Fruit fly (Drosophila melanogaster) whole organism, embryonic: ENCODE data around the gene CG9518.

Source experiments
- Atf3 ChIP-seq: fragments of 200-800 bp; sonication (Bioruptor generic); optimal IDR thresholded peaks from 3 replicates; lab custom pipeline; 2016; ENCODE audit warnings: missing biosample characterization, missing genetic modification characterization
- CG11085 ChIP-seq: fragments of 200-800 bp; sonication (Bioruptor generic); IDR thresholded peaks from 2 replicates; pipeline ENCODE4 v1.3.6; 2022; ENCODE audit warnings: missing biosample characterization, missing genetic modification characterization
- CG11695 ChIP-seq: fragments of 200-800 bp; sonication (Bioruptor generic); IDR thresholded peaks from 3 replicates; pipeline ENCODE4 v1.3.6; 2022; ENCODE audit warnings: missing biosample characterization, missing genetic modification characterization
- CG11723 ChIP-seq: fragments of 200-800 bp; sonication (Bioruptor generic); optimal IDR thresholded peaks from 2 replicates; lab custom pipeline; 2017; ENCODE audit warnings: missing biosample characterization, mild to moderate bottlenecking, missing genetic modification characterization
- CG12391 ChIP-seq: fragments of 200-800 bp; sonication (Bioruptor generic); optimal IDR thresholded peaks from 3 replicates; lab custom pipeline; 2018; ENCODE audit warnings: missing biosample characterization, mild to moderate bottlenecking, missing genetic modification characterization, moderate library complexity
- CG13296 ChIP-seq: fragments of 200-800 bp; sonication (Bioruptor generic); optimal IDR thresholded peaks from 3 replicates; lab custom pipeline; 2018; ENCODE audit warnings: missing biosample characterization, mild to moderate bottlenecking, missing genetic modification characterization
- CG13624 ChIP-seq: fragments of 200-800 bp; sonication (Bioruptor generic); optimal IDR thresholded peaks from 2 replicates; lab custom pipeline; 2016; ENCODE audit warnings: missing biosample characterization, missing genetic modification characterization
- CG14441 ChIP-seq: fragments of 200-800 bp; sonication (Bioruptor generic); IDR thresholded peaks from 2 replicates; pipeline ENCODE4 v1.3.6; 2022; ENCODE audit warnings: missing biosample characterization, missing genetic modification characterization
- CG17359 ChIP-seq: fragments of 200-800 bp; sonication (Bioruptor generic); optimal IDR thresholded peaks from 3 replicates; lab custom pipeline; 2018; ENCODE audit warnings: missing biosample characterization, mild to moderate bottlenecking, missing genetic modification characterization, moderate library complexity
- CG17829 ChIP-seq: fragments of 200-800 bp; optimal IDR thresholded peaks from 2 replicates; lab custom pipeline; 2019; ENCODE audit warnings: missing biosample characterization, mild to moderate bottlenecking, missing genetic modification characterization, moderate library complexity
- CG2120 ChIP-seq: fragments of 200-800 bp; sonication (Bioruptor generic); optimal IDR thresholded peaks from 3 replicates; lab custom pipeline; 2016; ENCODE audit warnings: missing biosample characterization, missing genetic modification characterization
- CG2202 ChIP-seq: fragments of 200-800 bp; sonication (Bioruptor generic); optimal IDR thresholded peaks from 2 replicates; lab custom pipeline; 2018; ENCODE audit warnings: missing biosample characterization, mild to moderate bottlenecking, missing genetic modification characterization
- CG31441 ChIP-seq: fragments of 200-800 bp; sonication (Bioruptor generic); IDR thresholded peaks from 2 replicates; pipeline ENCODE4 v1.3.6; 2022; ENCODE audit warnings: missing biosample characterization, missing genetic modification characterization
- CG3163 ChIP-seq: fragments of 200-800 bp; sonication (Bioruptor generic); optimal IDR thresholded peaks from 3 replicates; lab custom pipeline; 2016; ENCODE audit warnings: missing biosample characterization, missing genetic modification characterization
- CG3995 ChIP-seq: fragments of 200-800 bp; sonication (Bioruptor generic); optimal IDR thresholded peaks from 3 replicates; lab custom pipeline; 2016; ENCODE audit warnings: missing biosample characterization, missing genetic modification characterization
- CG6175 ChIP-seq: fragments of 200-800 bp; sonication (Bioruptor generic); IDR thresholded peaks from 3 replicates; pipeline ENCODE4 v1.3.6; 2022; ENCODE audit warnings: missing biosample characterization, missing genetic modification characterization
- CG7271 ChIP-seq: fragments of 200-800 bp; sonication (Bioruptor generic); optimal IDR thresholded peaks from 2 replicates; lab custom pipeline; 2018; ENCODE audit warnings: missing biosample characterization, mild to moderate bottlenecking, missing genetic modification characterization, moderate library complexity
- CG7928 ChIP-seq: fragments of 200-800 bp; sonication (Bioruptor generic); optimal IDR thresholded peaks from 2 replicates; lab custom pipeline; 2017; ENCODE audit warnings: missing biosample characterization, mild to moderate bottlenecking, missing genetic modification characterization
- CG9609 ChIP-seq: fragments of 200-800 bp; sonication (Bioruptor generic); optimal IDR thresholded peaks from 3 replicates; lab custom pipeline; 2016; ENCODE audit warnings: missing biosample characterization, missing genetic modification characterization
- CG9817 ChIP-seq: fragments of 200-800 bp; sonication (Bioruptor generic); optimal IDR thresholded peaks from 2 replicates; lab custom pipeline; 2018; ENCODE audit warnings: missing biosample characterization, mild to moderate bottlenecking, missing genetic modification characterization, moderate library complexity
- CHES-1-like ChIP-seq: fragments of 200-800 bp; sonication (Bioruptor generic); optimal IDR thresholded peaks from 2 replicates; lab custom pipeline; 2016; ENCODE audit warnings: missing biosample characterization, missing genetic modification characterization
- D19B ChIP-seq: fragments of 200-800 bp; sonication (Bioruptor generic); optimal IDR thresholded peaks from 2 replicates; lab custom pipeline; 2017; ENCODE audit warnings: missing biosample characterization, mild to moderate bottlenecking, missing genetic modification characterization
- Deaf1 ChIP-seq: fragments of 200-800 bp; optimal IDR thresholded peaks from 3 replicates; lab custom pipeline; 2019; ENCODE audit warnings: missing biosample characterization, mild to moderate bottlenecking, missing genetic modification characterization, moderate library complexity
- Dip2 ChIP-seq: fragments of 200-800 bp; sonication (Bioruptor generic); IDR thresholded peaks from 2 replicates; pipeline ENCODE4 v1.3.6; 2022; ENCODE audit warnings: missing biosample characterization, missing genetic modification characterization
- Doc3 ChIP-seq: fragments of 200-800 bp; sonication (Bioruptor generic); IDR thresholded peaks from 3 replicates; pipeline ENCODE4 v1.3.6; 2022; ENCODE audit warnings: missing biosample characterization, missing genetic modification characterization; ENCODE audit not compliant: partially characterized antibody
- HHEX ChIP-seq: fragments of 200-800 bp; sonication (Bioruptor generic); optimal IDR thresholded peaks from 3 replicates; lab custom pipeline; 2017; ENCODE audit warnings: missing biosample characterization, mild to moderate bottlenecking, missing genetic modification characterization, missing genetic modification reagents
- Myb ChIP-seq: fragments of 200-800 bp; sonication (Bioruptor generic); optimal IDR thresholded peaks from 2 replicates; lab custom pipeline; 2016; ENCODE audit warnings: missing biosample characterization, missing genetic modification characterization
- NFAT ChIP-seq: fragments of 200-800 bp; sonication (Bioruptor generic); IDR thresholded peaks from 2 replicates; pipeline ENCODE4 v1.3.6; 2022; ENCODE audit warnings: missing biosample characterization, missing genetic modification characterization
- Pdp1 ChIP-seq, 2 experiments: fragments of 200-800 bp; sonication (Bioruptor generic); optimal IDR thresholded peaks; 3 replicates each; lab custom pipeline; 2016; ENCODE audit warnings: missing biosample characterization in 2 of 2, missing genetic modification characterization in 2 of 2, mild to moderate bottlenecking in 1 of 2, moderate library complexity in 1 of 2
- ab ChIP-seq: fragments of 200-800 bp; sonication (Bioruptor generic); optimal IDR thresholded peaks from 2 replicates; lab custom pipeline; 2016; ENCODE audit warnings: missing biosample characterization, missing genetic modification characterization
- btn ChIP-seq: fragments of 200-800 bp; sonication (Bioruptor generic); optimal IDR thresholded peaks from 2 replicates; lab custom pipeline; 2016; ENCODE audit warnings: missing biosample characterization, missing genetic modification characterization
- corto ChIP-seq: fragments of 200-800 bp; sonication (Bioruptor generic); optimal IDR thresholded peaks from 2 replicates; lab custom pipeline; 2016; ENCODE audit warnings: missing biosample characterization, mild to moderate bottlenecking, missing genetic modification characterization, moderate library complexity
- fd3F ChIP-seq: fragments of 200-800 bp; sonication (Bioruptor generic); optimal IDR thresholded peaks from 2 replicates; lab custom pipeline; 2018; ENCODE audit warnings: missing biosample characterization, mild to moderate bottlenecking, missing genetic modification characterization, moderate library complexity
- lola ChIP-seq, 3 experiments: fragments of >200 bp in 2 of 3; fragments of 200-800 bp in 1 of 3; sonication (Bioruptor generic) in 1 of 3; optimal IDR thresholded peaks; 2 replicates each; lab custom pipeline; 2017 to 2019; ENCODE audit warnings: missing biosample characterization in 3 of 3, missing genetic modification characterization in 3 of 3, mild to moderate bottlenecking in 1 of 3, moderate library complexity in 1 of 3
- mld ChIP-seq: fragments of 200-800 bp; sonication (Bioruptor generic); IDR thresholded peaks from 3 replicates; pipeline ENCODE4 v1.3.6; 2022; ENCODE audit warnings: missing biosample characterization, missing genetic modification characterization; ENCODE audit not compliant: partially characterized antibody
- nom ChIP-seq: fragments of 200-800 bp; sonication (Bioruptor generic); optimal IDR thresholded peaks from 2 replicates; lab custom pipeline; 2017; ENCODE audit warnings: missing biosample characterization, missing genetic modification characterization, mild to moderate bottlenecking, moderate library complexity, missing genetic modification reagents
- onecut ChIP-seq: fragments of 200-800 bp; sonication (Bioruptor generic); IDR thresholded peaks from 2 replicates; pipeline ENCODE4 v1.3.6; 2022; ENCODE audit warnings: missing biosample characterization, missing genetic modification characterization
- phol ChIP-seq: fragments of 200-800 bp; sonication (Bioruptor generic); optimal IDR thresholded peaks from 3 replicates; lab custom pipeline; 2018; ENCODE audit warnings: missing biosample characterization, mild to moderate bottlenecking, missing genetic modification characterization, moderate library complexity
- rib ChIP-seq: fragments of 200-800 bp; sonication (Bioruptor generic); IDR thresholded peaks from 2 replicates; pipeline ENCODE4 v1.3.6; 2022; ENCODE audit warnings: missing biosample characterization, missing genetic modification characterization
- ro ChIP-seq: fragments of 200-800 bp; sonication (Bioruptor generic); IDR thresholded peaks from 2 replicates; pipeline ENCODE4 v1.3.6; 2022; ENCODE audit warnings: missing biosample characterization, missing genetic modification characterization
- sc ChIP-seq, 3 experiments: fragments of >200 bp in 2 of 3; fragments of 200-800 bp in 1 of 3; sonication (Bioruptor generic) in 1 of 3; optimal IDR thresholded peaks; 2 replicates in 2 of 3; 3 replicates in 1 of 3; lab custom pipeline; 2017; ENCODE audit warnings: mild to moderate bottlenecking in 1 of 3, missing biosample characterization in 1 of 3, missing genetic modification characterization in 1 of 3, missing genetic modification reagents in 1 of 3
- sens ChIP-seq: fragments of 200-800 bp; sonication (Bioruptor generic); peaks from one replicate; lab custom pipeline; 2016; ENCODE audit warnings: missing biosample characterization, missing genetic modification characterization
- shn ChIP-seq: fragments of 200-800 bp; sonication (Bioruptor generic); optimal IDR thresholded peaks from 3 replicates; lab custom pipeline; 2016; ENCODE audit warnings: missing biosample characterization, missing genetic modification characterization
- slbo ChIP-seq: fragments of 200-800 bp; sonication (Bioruptor generic); IDR thresholded peaks from 2 replicates; pipeline ENCODE4 v1.3.6; 2022; ENCODE audit warnings: missing biosample characterization, missing genetic modification characterization
- so ChIP-seq: fragments of 200-800 bp; sonication (Bioruptor generic); IDR thresholded peaks from 3 replicates; pipeline ENCODE4 v1.3.6; 2022; ENCODE audit warnings: missing biosample characterization, missing genetic modification characterization
- tap ChIP-seq: fragments of 200-800 bp; optimal IDR thresholded peaks from 3 replicates; lab custom pipeline; 2019; ENCODE audit warnings: missing biosample characterization, mild to moderate bottlenecking, missing genetic modification characterization, moderate library complexity
- tin ChIP-seq: fragments of 200-800 bp; sonication (Bioruptor generic); optimal IDR thresholded peaks from 3 replicates; lab custom pipeline; 2016; ENCODE audit warnings: missing biosample characterization, missing genetic modification characterization
- trh ChIP-seq: fragments of 200-800 bp; sonication (Bioruptor generic); optimal IDR thresholded peaks from 2 replicates; lab custom pipeline; 2016; ENCODE audit warnings: missing biosample characterization, missing genetic modification characterization
- zfh1 ChIP-seq: fragments of 200-800 bp; sonication (Bioruptor generic); IDR thresholded peaks from 3 replicates; pipeline ENCODE4 v1.3.6; 2022; ENCODE audit warnings: missing biosample characterization, missing genetic modification characterization

Gene CG9518

dm6 chrX:14882536-14883118 lies 11.6 kb upstream of the CG9518 start, which contains the start of the genes CG45064 and CG45065 (continued):
- TF ChIP-seq CG9817 (peak; percentile 67), Dip2 (GFP tag; lab: Robert Waterston, UW) (no peak), shn (GFP tag; lab: Kevin White, UChicago) (peak; percentile 55), NFAT (GFP tag; lab: Robert Waterston, UW) (0 out of 2 replicates have a peak, but pooled peaks have one; percentile 22), so (GFP tag; lab: Robert Waterston, UW) (peak; percentile 81; the same call in 2 of the 3 replicates), Pdp1 (GFP tag; optimal IDR thresholded peaks at IDR 0.05; lab: Kevin White, UChicago) (peak; percentile 72 to 73), fd3F (peak; percentile 24), CG13624 (GFP tag; lab: Kevin White, UChicago) (peak; percentile 68), Myb (GFP tag; lab: Kevin White, UChicago) (peak; percentile 63), CG6175 (GFP tag; lab: Robert Waterston, UW) (no peak), zfh1 (GFP tag; lab: Robert Waterston, UW) (peak; percentile 89), CG11723 (GFP tag; lab: Kevin White, UChicago) (peak; percentile 78), CG12391 (peak; percentile 89), phol (tag; lab: Kevin White, UChicago) (peak; percentile 87), CG31441 (GFP tag; lab: Robert Waterston, UW) (peak; percentile 95), sc (optimal IDR thresholded peaks at IDR 0.05; lab: Kevin White, UChicago) (no peak), sc (GFP tag; optimal IDR thresholded peaks at IDR 0.05; lab: Kevin White, UChicago) (peak; percentile 70), nom (GFP tag; lab: Kevin White, UChicago) (no peak), CG11695 (GFP tag; lab: Robert Waterston, UW) (peak; percentile 69; the same call in 2 of the 3 replicates), CG2202 (peak; percentile 47), lola (GFP tag; optimal IDR thresholded peaks at IDR 0.05; lab: Kevin White, UChicago) (peak in 1 of 3 experiments; percentile 79), corto (GFP tag; lab: Kevin White, UChicago) (no peak), CG7928 (GFP tag; lab: Kevin White, UChicago) (peak; percentile 31), CG14441 (GFP tag; lab: Robert Waterston, UW) (peak; percentile 72), HHEX (peak; percentile 77), CHES-1-like (peak; percentile 51), trh (peak; percentile 16), tin (GFP tag; lab: Kevin White, UChicago) (peak; percentile 75), Atf3 (GFP tag; lab: Kevin White, UChicago) (peak; percentile 67), CG11085 (no peak), tap (tag; lab: Kevin White, UChicago) (peak; percentile 86), btn (GFP tag; lab: Kevin White, UChicago) (peak; percentile 73), CG13296 (GFP tag; lab: Kevin White, UChicago) (peak; percentile 49), CG3163 (GFP tag; lab: Kevin White, UChicago) (peak; percentile 66), Doc3 (GFP tag; lab: Robert Waterston, UW) (no peak), mld (no peak), D19B (GFP tag; lab: Kevin White, UChicago) (peak; percentile 11), onecut (GFP tag; lab: Robert Waterston, UW) (peak; percentile 74), CG7271 (tag; lab: Kevin White, UChicago) (no peak), CG3995 (peak; percentile 27), ro (GFP tag; lab: Robert Waterston, UW) (peak; percentile 67), Deaf1 (tag; lab: Kevin White, UChicago) (peak; percentile 75), CG17359 (tag; lab: Kevin White, UChicago) (peak; percentile 94), sens (GFP tag; lab: Kevin White, UChicago) (peak; percentile 98), CG17829 (tag; lab: Kevin White, UChicago) (peak; percentile 86), rib (GFP tag; lab: Robert Waterston, UW) (no peak), ab (GFP tag; lab: Kevin White, UChicago) (peak; percentile 35), CG2120 (GFP tag; lab: Kevin White, UChicago) (peak; percentile 79), slbo (GFP tag; lab: Robert Waterston, UW) (peak; percentile 77), CG9609 (GFP tag; lab: Kevin White, UChicago) (peak; percentile 79)
